Worm (Caenorhabditis elegans) whole organism, young adult: ENCODE results near the gene tbg-1.

ENCODE experiments used
- B0035.1 ChIP-seq: sonication (generic microtip); optimal IDR thresholded peaks from 2 replicates; lab custom pipeline; 2016; ENCODE audit warnings: missing genetic modification characterization, mild to moderate bottlenecking, missing compliant biosample characterization, missing genotype, missing genetic modification reagents
- C17E4.6 ChIP-seq: fragments of 200-800 bp; sonication (Bioruptor generic); IDR thresholded peaks from 2 replicates; pipeline ENCODE4 v1.3.6; 2022; ENCODE audit warnings: missing genetic modification reagents, missing genetic modification characterization, missing compliant biosample characterization
- F10E7.11 ChIP-seq: sonication (generic microtip); optimal IDR thresholded peaks from 2 replicates; lab custom pipeline; 2017; ENCODE audit warnings: mild to moderate bottlenecking, missing genetic modification characterization, moderate library complexity, missing compliant biosample characterization
- F33H1.4 ChIP-seq: fragments of 200-800 bp; sonication (Bioruptor generic); IDR thresholded peaks from 2 replicates; pipeline ENCODE4 v1.3.6; 2022; ENCODE audit warnings: missing genetic modification reagents, missing genetic modification characterization, missing compliant biosample characterization
- F37B4.10 ChIP-seq: fragments of 200-800 bp; sonication (Bioruptor generic); IDR thresholded peaks from 2 replicates; pipeline ENCODE4 v1.3.6; 2022; ENCODE audit warnings: missing genetic modification characterization, missing compliant biosample characterization
- F52B5.7 ChIP-seq: sonication (generic microtip); optimal IDR thresholded peaks from 2 replicates; lab custom pipeline; 2016; ENCODE audit warnings: mild to moderate bottlenecking, missing genetic modification characterization, missing compliant biosample characterization
- F55B11.4 ChIP-seq: sonication (generic microtip); optimal IDR thresholded peaks from 2 replicates; lab custom pipeline; 2016; ENCODE audit warnings: missing compliant biosample characterization, missing genetic modification characterization, borderline replicate concordance; ENCODE audit not compliant: insufficient read depth
- F57A8.1 ChIP-seq: fragments of 200-800 bp; sonication (Bioruptor generic); optimal IDR thresholded peaks from 2 replicates; lab custom pipeline; 2018; ENCODE audit warnings: mild to moderate bottlenecking, missing genetic modification characterization, moderate library complexity, missing compliant biosample characterization
- T07F8.4 ChIP-seq: sonication (generic microtip); optimal IDR thresholded peaks from 2 replicates; lab custom pipeline; 2016; ENCODE audit warnings: mild to moderate bottlenecking, missing genetic modification characterization, moderate library complexity, missing compliant biosample characterization
- T26A5.8 ChIP-seq: sonication (generic microtip); optimal IDR thresholded peaks from 2 replicates; lab custom pipeline; 2016; ENCODE audit warnings: missing genetic modification characterization, missing compliant biosample characterization
- Y53F4B.3 ChIP-seq: fragments of 200-800 bp; sonication (Bioruptor generic); IDR thresholded peaks from 2 replicates; pipeline ENCODE4 v1.3.6; 2022; ENCODE audit warnings: missing genetic modification reagents, missing genetic modification characterization, missing compliant biosample characterization
- Y56A3A.18 ChIP-seq: fragments of 200-800 bp; sonication (Bioruptor generic); IDR thresholded peaks from 2 replicates; pipeline ENCODE4 v1.3.6; 2022; ENCODE audit warnings: missing genetic modification reagents, missing genetic modification characterization, missing compliant biosample characterization
- ZK185.1 ChIP-seq: sonication (generic microtip); optimal IDR thresholded peaks from 2 replicates; lab custom pipeline; 2016; ENCODE audit warnings: mild to moderate bottlenecking, missing genetic modification characterization, missing compliant biosample characterization; ENCODE audit not compliant: poor library complexity, severe bottlenecking
- akir-1 ChIP-seq: fragments of 200-800 bp; sonication (Bioruptor generic); optimal IDR thresholded peaks from 2 replicates; lab custom pipeline; 2018; ENCODE audit warnings: mild to moderate bottlenecking, missing genetic modification characterization, moderate library complexity, missing compliant biosample characterization
- athp-1 ChIP-seq: sonication (generic microtip); optimal IDR thresholded peaks from 2 replicates; lab custom pipeline; 2017; ENCODE audit warnings: mild to moderate bottlenecking, missing genetic modification characterization, missing compliant biosample characterization
- attf-3 ChIP-seq: fragments of 200-800 bp; sonication (Bioruptor generic); conservative IDR thresholded peaks from 2 replicates; pipeline ENCODE4 v1.3.6; 2022; ENCODE audit warnings: missing genetic modification reagents, missing genetic modification characterization, missing compliant biosample characterization
- bed-2 ChIP-seq: fragments of 200-800 bp; sonication (Bioruptor generic); IDR thresholded peaks from 2 replicates; pipeline ENCODE4 v1.3.6; 2022; ENCODE audit warnings: missing genetic modification reagents, missing genetic modification characterization, missing compliant biosample characterization
- ccch-3 ChIP-seq: fragments of 200-800 bp; sonication (Bioruptor generic); optimal IDR thresholded peaks from 2 replicates; lab custom pipeline; 2018; ENCODE audit warnings: mild to moderate bottlenecking, missing genetic modification characterization, missing compliant biosample characterization
- ceh-100 ChIP-seq: fragments of 200-800 bp; sonication (Bioruptor generic); IDR thresholded peaks from 2 replicates; pipeline ENCODE4 v1.3.6; 2022; ENCODE audit warnings: missing genetic modification reagents, missing genetic modification characterization, missing compliant biosample characterization
- ceh-79 ChIP-seq: sonication (generic microtip); optimal IDR thresholded peaks from 2 replicates; lab custom pipeline; 2017; ENCODE audit warnings: mild to moderate bottlenecking, missing genetic modification characterization, missing compliant biosample characterization
- dox-1 ChIP-seq: fragments of 200-800 bp; sonication (Bioruptor generic); IDR thresholded peaks from 2 replicates; pipeline ENCODE4 v1.3.6; 2022; ENCODE audit warnings: missing genetic modification reagents, missing genetic modification characterization, missing compliant biosample characterization
- ekl-4 ChIP-seq: fragments of 200-800 bp; sonication (Bioruptor generic); IDR thresholded peaks from 2 replicates; pipeline ENCODE4 v1.3.6; 2022; ENCODE audit warnings: missing genetic modification reagents, missing genetic modification characterization, missing compliant biosample characterization
- gei-17 ChIP-seq: fragments of 200-800 bp; sonication (Bioruptor generic); optimal IDR thresholded peaks from 2 replicates; lab custom pipeline; 2018; ENCODE audit warnings: mild to moderate bottlenecking, missing genetic modification characterization, missing compliant biosample characterization
- hmg-1.2 ChIP-seq: fragments of 200-800 bp; sonication (Bioruptor generic); IDR thresholded peaks from 2 replicates; pipeline ENCODE4 v1.3.6; 2022; ENCODE audit warnings: missing genetic modification reagents, missing genetic modification characterization, missing compliant biosample characterization
- hrde-1 ChIP-seq: sonication (generic microtip); optimal IDR thresholded peaks from 2 replicates; lab custom pipeline; 2016; ENCODE audit warnings: missing genetic modification characterization, mild to moderate bottlenecking, missing compliant biosample characterization, moderate library complexity, missing genotype, missing genetic modification reagents, borderline replicate concordance
- lag-1 ChIP-seq: fragments of 200-800 bp; sonication (Bioruptor generic); IDR thresholded peaks from 2 replicates; pipeline ENCODE4 v1.3.6; 2022; ENCODE audit warnings: missing genetic modification reagents, missing genetic modification characterization, missing compliant biosample characterization
- let-526 ChIP-seq: fragments of 200-800 bp; sonication (Bioruptor generic); IDR thresholded peaks from 2 replicates; pipeline ENCODE4 v1.3.6; 2022; ENCODE audit warnings: missing genetic modification reagents, missing genetic modification characterization, missing compliant biosample characterization
- lin-26 ChIP-seq: fragments of 200-800 bp; sonication (Bioruptor generic); IDR thresholded peaks from 2 replicates; pipeline ENCODE4 v1.3.6; 2022; ENCODE audit warnings: missing genetic modification reagents, missing genetic modification characterization, missing compliant biosample characterization
- lsl-1 ChIP-seq: fragments of 200-800 bp; sonication (Bioruptor generic); optimal IDR thresholded peaks from 2 replicates; lab custom pipeline; 2018; ENCODE audit warnings: mild to moderate bottlenecking, missing genetic modification characterization, moderate library complexity, missing compliant biosample characterization
- mxl-1 ChIP-seq: sonication (generic microtip); optimal IDR thresholded peaks from 2 replicates; lab custom pipeline; 2016; ENCODE audit warnings: missing genetic modification characterization, missing compliant biosample characterization
- nfyb-1 ChIP-seq: fragments of 200-800 bp; sonication (Bioruptor generic); IDR thresholded peaks from 2 replicates; pipeline ENCODE4 v1.3.6; 2022; ENCODE audit warnings: missing genetic modification reagents, missing genetic modification characterization, missing compliant biosample characterization
- nhr-179 ChIP-seq: sonication (generic microtip); optimal IDR thresholded peaks from 2 replicates; lab custom pipeline; 2016; ENCODE audit warnings: mild to moderate bottlenecking, missing genetic modification characterization, missing compliant biosample characterization
- nhr-27 ChIP-seq: fragments of 200-800 bp; sonication (Bioruptor generic); optimal IDR thresholded peaks from 2 replicates; lab custom pipeline; 2018; ENCODE audit warnings: mild to moderate bottlenecking, missing genetic modification characterization, moderate library complexity, missing compliant biosample characterization
- pbrm-1 ChIP-seq: fragments of 200-800 bp; sonication (Bioruptor generic); IDR thresholded peaks from 2 replicates; pipeline ENCODE4 v1.3.6; 2022; ENCODE audit warnings: missing genetic modification reagents, missing genetic modification characterization, missing compliant biosample characterization
- rec-8 ChIP-seq, 2 experiments: sonication (generic microtip); optimal IDR thresholded peaks; 2 replicates each; lab custom pipeline; 2016; ENCODE audit warnings: mild to moderate bottlenecking in 2 of 2, missing genetic modification characterization in 2 of 2, missing genetic modification reagents in 2 of 2, missing genotype in 2 of 2, missing biosample characterization in 1 of 2, missing compliant biosample characterization in 1 of 2, moderate library complexity in 1 of 2
- sdz-38 ChIP-seq: sonication (generic microtip); optimal IDR thresholded peaks from 2 replicates; lab custom pipeline; 2016; ENCODE audit warnings: missing genotype, missing genetic modification characterization, missing compliant biosample characterization
- sea-2 ChIP-seq: fragments of 200-800 bp; sonication (Bioruptor generic); IDR thresholded peaks from 2 replicates; pipeline ENCODE4 v1.3.6; 2022; ENCODE audit warnings: missing genetic modification characterization, missing compliant biosample characterization
- snpc-1.1 ChIP-seq: sonication (generic microtip); optimal IDR thresholded peaks from 2 replicates; lab custom pipeline; 2017; ENCODE audit warnings: missing genetic modification characterization, mild to moderate bottlenecking, missing compliant biosample characterization, antibody characterized with exemption, moderate library complexity, missing genotype, missing genetic modification reagents; ENCODE audit not compliant: insufficient read depth
- snpc-1.3 ChIP-seq: sonication (generic microtip); optimal IDR thresholded peaks from 2 replicates; lab custom pipeline; 2017; ENCODE audit warnings: missing genetic modification characterization, mild to moderate bottlenecking, missing compliant biosample characterization, antibody characterized with exemption, moderate library complexity, missing genotype, missing genetic modification reagents; ENCODE audit not compliant: insufficient read depth
- sptf-2 ChIP-seq: fragments of 200-800 bp; sonication (Bioruptor generic); optimal IDR thresholded peaks from 2 replicates; lab custom pipeline; 2018; ENCODE audit warnings: mild to moderate bottlenecking, missing genetic modification characterization, missing compliant biosample characterization
- tbp1 ChIP-seq: fragments of 200-800 bp; sonication (Bioruptor generic); optimal IDR thresholded peaks from 2 replicates; lab custom pipeline; 2018; ENCODE audit warnings: mild to moderate bottlenecking, missing genetic modification characterization, missing compliant biosample characterization
- tbx-9 ChIP-seq: sonication (generic microtip); optimal IDR thresholded peaks from 2 replicates; lab custom pipeline; 2016; ENCODE audit warnings: borderline replicate concordance, missing genetic modification characterization, inconsistent platforms, missing compliant biosample characterization
- tlf-1 ChIP-seq: fragments of 200-800 bp; sonication (Bioruptor generic); optimal IDR thresholded peaks from 2 replicates; lab custom pipeline; 2018; ENCODE audit warnings: mild to moderate bottlenecking, missing genetic modification characterization, missing compliant biosample characterization
- unc-130 ChIP-seq: sonication (generic microtip); optimal IDR thresholded peaks from 2 replicates; lab custom pipeline; 2016; ENCODE audit warnings: missing genetic modification reagents, missing genetic modification characterization, missing compliant biosample characterization
- ztf-18 ChIP-seq: sonication (generic microtip); optimal IDR thresholded peaks from 2 replicates; lab custom pipeline; 2016; ENCODE audit warnings: missing genotype, mild to moderate bottlenecking, missing genetic modification characterization, missing compliant biosample characterization
- ztf-22 ChIP-seq: fragments of 200-800 bp; sonication (Bioruptor generic); optimal IDR thresholded peaks from 2 replicates; lab custom pipeline; 2018; ENCODE audit warnings: mild to moderate bottlenecking, missing genetic modification characterization, moderate library complexity, missing compliant biosample characterization
- ztf-26 ChIP-seq: sonication (generic microtip); optimal IDR thresholded peaks from 2 replicates; lab custom pipeline; 2017; ENCODE audit warnings: missing genetic modification characterization, missing compliant biosample characterization
- ztf-28 ChIP-seq: fragments of 200-800 bp; sonication (Bioruptor generic); IDR thresholded peaks from 2 replicates; pipeline ENCODE4 v1.3.6; 2022; ENCODE audit warnings: missing genetic modification reagents, missing genetic modification characterization, missing compliant biosample characterization

Gene tbg-1

DNA sequence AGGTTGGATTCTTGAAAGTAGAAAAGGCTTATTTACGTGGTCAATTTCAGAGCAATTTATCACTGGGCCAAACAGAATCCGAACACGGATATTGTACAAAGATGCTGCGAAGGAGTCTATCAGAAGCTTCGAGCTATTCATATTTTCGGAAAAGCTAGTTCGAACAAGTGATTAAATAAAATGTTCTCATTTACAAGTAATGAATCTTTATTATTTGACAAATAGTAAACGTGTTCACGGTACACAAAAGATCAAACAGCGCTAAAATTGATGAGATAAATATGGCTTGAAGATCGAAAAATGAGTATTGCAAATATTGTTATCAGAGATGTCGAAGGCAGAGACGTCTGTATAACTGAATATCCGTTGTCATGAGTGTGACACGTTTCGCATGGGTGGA lies 13.8 kb downstream of the tbg-1 start (continued):
- TF ChIP-seq tbp1 (peak; percentile 40), snpc-1.3 (tag; lab: Kevin White, UChicago) (peak; percentile 58), C17E4.6 (GFP tag; lab: Robert Waterston, UW) (peak; percentile 41; the same call in 1 of the 2 replicates), athp-1 (peak; percentile 80), ceh-100 (peak; percentile 49; the same call in 1 of the 2 replicates), F33H1.4 (peak; percentile 15; the same call in 1 of the 2 replicates), ztf-18 (tag; lab: Kevin White, UChicago) (peak; percentile 53), T26A5.8 (no peak), Y56A3A.18 (GFP tag; lab: Robert Waterston, UW) (peak; percentile 69; the same call in 1 of the 2 replicates), mxl-1 (tag; lab: Kevin White, UChicago) (no peak), tlf-1 (GFP tag; lab: Kevin White, UChicago) (peak; percentile 80), F57A8.1 (no peak), hrde-1 (tag; lab: Kevin White, UChicago) (peak; percentile 72), ZK185.1 (no peak), nfyb-1 (GFP tag; lab: Robert Waterston, UW) (no peak), F37B4.10 (GFP tag; lab: Robert Waterston, UW) (no peak), lsl-1 (GFP tag; lab: Kevin White, UChicago) (peak; percentile 62), ceh-79 (tag; lab: Kevin White, UChicago) (no peak), unc-130 (GFP tag; lab: Kevin White, UChicago) (peak; percentile 36), Y53F4B.3 (no peak), nhr-179 (tag; lab: Kevin White, UChicago) (no peak), bed-2 (GFP tag; lab: Robert Waterston, UW) (no peak), ccch-3 (GFP tag; lab: Kevin White, UChicago) (no peak), T07F8.4 (tag; lab: Kevin White, UChicago) (no peak), nhr-27 (tag; lab: Kevin White, UChicago) (no peak), sdz-38 (tag; lab: Kevin White, UChicago) (no peak), F10E7.11 (no peak), akir-1 (GFP tag; lab: Kevin White, UChicago) (no peak), ekl-4 (GFP tag; lab: Robert Waterston, UW) (peak; percentile 68), rec-8 (tag; optimal IDR thresholded peaks at IDR 0.05; lab: Kevin White, UChicago) (no peak), gei-17 (GFP tag; lab: Kevin White, UChicago) (no peak), lag-1 (GFP tag; lab: Robert Waterston, UW) (no peak), lin-26 (GFP tag; lab: Robert Waterston, UW) (peak; percentile 76), snpc-1.1 (no peak), sptf-2 (GFP tag; lab: Kevin White, UChicago) (no peak), dox-1 (GFP tag; lab: Robert Waterston, UW) (no peak), ztf-22 (GFP tag; lab: Kevin White, UChicago) (no peak), let-526 (GFP tag; lab: Robert Waterston, UW) (no peak), sea-2 (no peak), attf-3 (GFP tag; lab: Robert Waterston, UW) (no peak), pbrm-1 (peak; percentile 64), ztf-28 (no peak), hmg-1.2 (peak; percentile 44), ztf-26 (tag; lab: Kevin White, UChicago) (no peak), B0035.1 (no peak), F55B11.4 (tag; lab: Kevin White, UChicago) (no peak), F52B5.7 (peak; percentile 77), tbx-9 (tag; lab: Kevin White, UChicago) (no peak)
